Fruit fly (Drosophila melanogaster): ENCODE measurements around the gene rho-4.
"Not testable (repeated sequence)": the region's sequence is repeated elsewhere in the genome, so short reads cannot be mapped to it uniquely, and the experiment has no call there.

rho-4 gene

dm6 chrX:11599589-11599988 is at the start of gene rho-4:
rho-4 (plus strand) TSS chrX:11599838.
- not testable (repeated sequence) for TF ChIP-seq Dll (optimal IDR thresholded peaks at IDR 0.05); EcR (GFP tag; optimal IDR thresholded peaks at IDR 0.05); usp (GFP tag; optimal IDR thresholded peaks at IDR 0.05)

- no peak for TF ChIP-seq CG8478 (optimal IDR thresholded peaks at IDR 0.05)
Measured at dm6 chrX:11550078-11550477, 49.6 kb upstream of the rho-4 start.

- TF ChIP-seq Dll (optimal IDR thresholded peaks at IDR 0.05) = no peak
Measured at dm6 chrX:11555070-11555469, 44.6 kb upstream of the rho-4 start.

dm6 chrX:11556774-11557173 is 42.9 kb upstream of the rho-4 start:
- TF ChIP-seq EcR (GFP tag; optimal IDR thresholded peaks at IDR 0.05) (no peak), psq (optimal IDR thresholded peaks at IDR 0.05) (no peak), usp (GFP tag; optimal IDR thresholded peaks at IDR 0.05) (no peak), Dll (optimal IDR thresholded peaks at IDR 0.05) (no peak), pan (optimal IDR thresholded peaks at IDR 0.05) (no peak), CG8478 (optimal IDR thresholded peaks at IDR 0.05) (no peak)

dm6 chrX:11558389-11558908 is 41.2 kb upstream of the rho-4 start, which contains the start of gene CG1572:
CG1572 (minus strand) TSS chrX:11558654.
- no peak for TF ChIP-seq Dll (optimal IDR thresholded peaks at IDR 0.05)
- TF ChIP-seq pan (optimal IDR thresholded peaks at IDR 0.05) = peak; percentile 90

dm6 chrX:11559728-11560724 is 39.6 kb upstream of the rho-4 start:
- TF ChIP-seq Dll (optimal IDR thresholded peaks at IDR 0.05) (no peak), pan (optimal IDR thresholded peaks at IDR 0.05) (peak; percentile 73)

- TF ChIP-seq pan (optimal IDR thresholded peaks at IDR 0.05) (no peak), Dll (optimal IDR thresholded peaks at IDR 0.05) (no peak), EcR (GFP tag; optimal IDR thresholded peaks at IDR 0.05) (no peak), psq (optimal IDR thresholded peaks at IDR 0.05) (no peak), CG8478 (optimal IDR thresholded peaks at IDR 0.05) (no peak), usp (GFP tag; optimal IDR thresholded peaks at IDR 0.05) (no peak)
Measured at dm6 chrX:11561450-11562040, 38.1 kb upstream of the rho-4 start, which contains the start of gene PGRP-SA. PGRP-SA (plus strand) TSS chrX:11561643.

dm6 chrX:11569956-11570695 is 29.5 kb upstream of the rho-4 start, which contains the start of the genes Polr2A and CG11699:
Polr2A (minus strand) TSS chrX:11570326.
CG11699 (plus strand) TSS chrX:11570621.
- TF ChIP-seq CG8478 (optimal IDR thresholded peaks at IDR 0.05) (no peak), usp (GFP tag; optimal IDR thresholded peaks at IDR 0.05) (no peak), pan (optimal IDR thresholded peaks at IDR 0.05) (no peak), Dll (optimal IDR thresholded peaks at IDR 0.05) (no peak), psq (optimal IDR thresholded peaks at IDR 0.05) (no peak), EcR (GFP tag; optimal IDR thresholded peaks at IDR 0.05) (no peak)

dm6 chrX:11572270-11572914 is 27.2 kb upstream of the rho-4 start, which contains the start of the genes Kmn1 and Reepl1:
Kmn1 (minus strand) TSS chrX:11572442.
Reepl1 (plus strand) TSS chrX:11572707.
- TF ChIP-seq usp (GFP tag; optimal IDR thresholded peaks at IDR 0.05) = no peak
- no peak for TF ChIP-seq CG8478 (optimal IDR thresholded peaks at IDR 0.05)
- no peak for TF ChIP-seq pan (optimal IDR thresholded peaks at IDR 0.05)
- TF ChIP-seq psq (optimal IDR thresholded peaks at IDR 0.05) = no peak
- TF ChIP-seq Dll (optimal IDR thresholded peaks at IDR 0.05) = no peak
- no peak for TF ChIP-seq EcR (GFP tag; optimal IDR thresholded peaks at IDR 0.05)

- TF ChIP-seq psq (optimal IDR thresholded peaks at IDR 0.05) = no peak
- no peak for TF ChIP-seq CG8478 (optimal IDR thresholded peaks at IDR 0.05)
- no peak for TF ChIP-seq EcR (GFP tag; optimal IDR thresholded peaks at IDR 0.05)
- no peak for TF ChIP-seq Dll (optimal IDR thresholded peaks at IDR 0.05)
- no peak for TF ChIP-seq pan (optimal IDR thresholded peaks at IDR 0.05)
- TF ChIP-seq usp (GFP tag; optimal IDR thresholded peaks at IDR 0.05) = no peak
Measured at dm6 chrX:11573529-11573928, 26.1 kb upstream of the rho-4 start, which contains the start of gene CG11696. CG11696 (plus strand) TSS chrX:11573731.

dm6 chrX:11576540-11576939 is 23.1 kb upstream of the rho-4 start, which contains the start of gene CG11695:
CG11695 (plus strand) TSS chrX:11576883.
- TF ChIP-seq pan (optimal IDR thresholded peaks at IDR 0.05) (no peak), usp (GFP tag; optimal IDR thresholded peaks at IDR 0.05) (no peak), CG8478 (optimal IDR thresholded peaks at IDR 0.05) (no peak), EcR (GFP tag; optimal IDR thresholded peaks at IDR 0.05) (no peak), Dll (optimal IDR thresholded peaks at IDR 0.05) (no peak), psq (optimal IDR thresholded peaks at IDR 0.05) (no peak)

All from whole organism.